Fruit fly (Drosophila melanogaster): ENCODE measurements around the gene Uxt.

- no peak for TF ChIP-seq CG32121 (GFP tag; IDR thresholded peaks at IDR 0.05)
- TF ChIP-seq CG17806 (tag; optimal IDR thresholded peaks at IDR 0.05), result no peak
Measured at dm6 chr2L:15247614-15248013, 8.8 kb upstream of the Uxt start, which contains the start of gene ZnT35C.

Data from whole organism, pupa.